Fruit fly (Drosophila melanogaster): ENCODE measurements around the gene Tl.

Gene Tl

dm6 chr3R:26890088-26890487, 91.2 kb downstream of the Tl start:
- TF ChIP-seq Ets98B (GFP tag; IDR thresholded peaks at IDR 0.05) (0 out of 2 replicates have a peak, but pooled peaks have one; percentile 25), CG17806 (tag; optimal IDR thresholded peaks at IDR 0.05) (peak; percentile 5), CG34367 (tag; optimal IDR thresholded peaks at IDR 0.05) (no peak), gl (tag; optimal IDR thresholded peaks at IDR 0.05) (no peak), fd96Ca (GFP tag; IDR thresholded peaks at IDR 0.05) (0 out of 3 replicates have a peak, but pooled peaks have one; percentile 17), EcR (GFP tag; optimal IDR thresholded peaks at IDR 0.05) (no peak), CG4496 (GFP tag; IDR thresholded peaks at IDR 0.05) (no peak), CG9948 (tag; optimal IDR thresholded peaks at IDR 0.05) (peak; percentile 23), Snoo (tag; optimal IDR thresholded peaks at IDR 0.05) (no peak), Pif1B (GFP tag; optimal IDR thresholded peaks at IDR 0.05) (no peak), rn (GFP tag; IDR thresholded peaks at IDR 0.05) (peak; percentile 50; the same call in 1 of the 2 replicates), CG8301 (tag; optimal IDR thresholded peaks at IDR 0.05) (no peak), Pif1A (GFP tag; optimal IDR thresholded peaks at IDR 0.05) (peak; percentile 9), CG13204 (GFP tag; optimal IDR thresholded peaks at IDR 0.05) (no peak), CG14655 (GFP tag; optimal IDR thresholded peaks at IDR 0.05) (peak; percentile 28), CG12605 (GFP tag; IDR thresholded peaks at IDR 0.05) (no peak), CG10348 (GFP tag; IDR thresholded peaks at IDR 0.05) (no peak), D1 (tag; optimal IDR thresholded peaks at IDR 0.05) (no peak), CG32121 (GFP tag; IDR thresholded peaks at IDR 0.05) (peak; percentile 25; the same call in 1 of the 2 replicates), CG15710 (tag; optimal IDR thresholded peaks at IDR 0.05) (no peak), CG8159 (tag; optimal IDR thresholded peaks at IDR 0.05) (peak; percentile 5)

DNA sequence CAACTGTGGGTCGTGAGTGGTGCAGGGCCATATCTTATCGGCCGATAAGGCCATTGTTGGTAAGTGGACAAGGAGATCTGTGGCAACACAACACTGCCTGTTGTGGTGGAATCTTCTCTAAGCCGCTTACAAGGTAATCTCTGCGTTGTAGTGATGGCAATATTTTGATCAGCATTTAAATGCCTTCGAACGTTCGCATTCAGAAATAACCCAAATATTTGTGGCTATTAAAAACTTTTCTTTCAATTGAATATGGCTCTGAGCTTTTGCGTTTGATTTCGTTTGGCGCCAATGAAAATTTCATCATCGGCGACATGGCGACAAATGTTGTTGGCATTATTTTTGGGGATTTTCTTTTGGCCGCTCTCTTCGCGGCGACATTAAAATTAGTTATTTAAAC, 91.7 kb downstream of the Tl start:
- TF ChIP-seq CG4496 (GFP tag; IDR thresholded peaks at IDR 0.05) (no peak), CG10348 (GFP tag; IDR thresholded peaks at IDR 0.05) (no peak), CG12605 (GFP tag; IDR thresholded peaks at IDR 0.05) (no peak), CG34367 (tag; optimal IDR thresholded peaks at IDR 0.05) (no peak), gl (tag; optimal IDR thresholded peaks at IDR 0.05) (no peak), Ets98B (GFP tag; IDR thresholded peaks at IDR 0.05) (no peak), fd96Ca (GFP tag; IDR thresholded peaks at IDR 0.05) (no peak), CG8159 (tag; optimal IDR thresholded peaks at IDR 0.05) (no peak), rn (GFP tag; IDR thresholded peaks at IDR 0.05) (no peak), D1 (tag; optimal IDR thresholded peaks at IDR 0.05) (no peak), CG8301 (tag; optimal IDR thresholded peaks at IDR 0.05) (no peak), EcR (GFP tag; optimal IDR thresholded peaks at IDR 0.05) (no peak), CG14655 (GFP tag; optimal IDR thresholded peaks at IDR 0.05) (no peak)
